Fruit fly (Drosophila melanogaster): ENCODE measurements around the gene RhoGAP68F.

Gene RhoGAP68F

DNA sequence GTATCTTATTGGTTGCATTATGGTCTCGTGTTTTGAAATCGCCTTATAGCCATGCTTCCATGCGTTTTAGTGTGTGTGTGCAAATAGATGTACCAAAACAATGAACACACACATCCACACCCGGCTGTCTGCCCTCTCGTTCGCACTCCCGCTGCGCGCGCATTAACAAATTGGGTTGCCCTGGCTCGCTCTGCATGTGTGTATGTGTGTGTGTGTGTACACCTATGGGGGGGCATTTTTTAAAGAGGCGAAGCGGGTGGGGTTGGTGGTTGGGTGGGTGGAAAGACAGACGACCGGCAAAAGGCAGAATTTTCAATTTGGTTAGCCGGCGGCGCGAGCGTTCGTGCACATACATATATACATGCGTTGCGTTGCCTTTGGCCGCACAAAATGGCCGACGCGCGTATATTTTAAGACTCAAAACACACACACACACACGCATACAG, 14.5 kb upstream of the RhoGAP68F start (continued):
- TF ChIP-seq CG1233 (GFP tag; optimal IDR thresholded peaks at IDR 0.05) (no peak), Dip3 (GFP tag; optimal IDR thresholded peaks at IDR 0.05) (no peak), Dip2 (GFP tag; IDR thresholded peaks at IDR 0.05) (no peak), odd (GFP tag; optimal IDR thresholded peaks at IDR 0.05) (no peak), nmo (GFP tag; optimal IDR thresholded peaks at IDR 0.05) (peak; percentile 36), hbn (GFP tag; IDR thresholded peaks at IDR 0.05; ENCODE audit: partially characterized antibody) (no peak), CG3163 (GFP tag; optimal IDR thresholded peaks at IDR 0.05) (no peak), sug (tag; optimal IDR thresholded peaks at IDR 0.05) (peak; percentile 100), CG9215 (GFP tag; IDR thresholded peaks at IDR 0.05) (no peak), danr (GFP tag; IDR thresholded peaks at IDR 0.05) (no peak), Xbp1 (GFP tag; optimal IDR thresholded peaks at IDR 0.05) (no peak), tx (GFP tag; optimal IDR thresholded peaks at IDR 0.05) (no peak), Abd-B (GFP tag; optimal IDR thresholded peaks at IDR 0.05) (peak; percentile 6), amos (GFP tag; IDR thresholded peaks at IDR 0.05; ENCODE audit: partially characterized antibody) (peak; percentile 23; the same call in 1 of the 2 replicates), Hmx (GFP tag; optimal IDR thresholded peaks at IDR 0.05) (no peak), CG6654 (GFP tag; optimal IDR thresholded peaks at IDR 0.05) (no peak), crc (GFP tag; optimal IDR thresholded peaks at IDR 0.05) (no peak), eve (GFP tag; optimal IDR thresholded peaks at IDR 0.05) (no peak), CG3065 (GFP tag; optimal IDR thresholded peaks at IDR 0.05) (no peak), NFAT (GFP tag; IDR thresholded peaks at IDR 0.05) (peak; percentile 54; the same call in 1 of the 2 replicates), CG16813 (GFP tag; IDR thresholded peaks at IDR 0.05; ENCODE audit: partially characterized antibody) (no peak), CG7786 (GFP tag; optimal IDR thresholded peaks at IDR 0.05) (no peak), knrl (GFP tag; IDR thresholded peaks at IDR 0.05; ENCODE audit: partially characterized antibody) (no peak; the same call in 2 of the 3 replicates), her (GFP tag; optimal IDR thresholded peaks at IDR 0.05) (no peak), CG15073 (GFP tag; optimal IDR thresholded peaks at IDR 0.05) (no peak), CG9817 (tag; optimal IDR thresholded peaks at IDR 0.05) (peak; percentile 23), CG17328 (GFP tag; IDR thresholded peaks at IDR 0.05) (no peak), Bgb (GFP tag; IDR thresholded peaks at IDR 0.05; ENCODE audit: partially characterized antibody) (peak; percentile 41; the same call in 1 of the 2 replicates), slbo (GFP tag; IDR thresholded peaks at IDR 0.05) (peak; percentile 18; the same call in 1 of the 2 replicates), jigr1 (GFP tag; IDR thresholded peaks at IDR 0.05) (no peak), CG11723 (GFP tag; optimal IDR thresholded peaks at IDR 0.05) (no peak), gfzf (GFP tag; optimal IDR thresholded peaks at IDR 0.05) (no peak), Rfx (GFP tag; IDR thresholded peaks at IDR 0.05) (peak; percentile 39; the same call in 1 of the 2 replicates), CG3281 (GFP tag; optimal IDR thresholded peaks at IDR 0.05) (peak; percentile 28), hth (optimal IDR thresholded peaks at IDR 0.05) (no peak), Fer3 (tag; optimal IDR thresholded peaks at IDR 0.05) (no peak), Atf6 (GFP tag; IDR thresholded peaks at IDR 0.05) (peak; percentile 22; the same call in 1 of the 2 replicates), CG3847 (GFP tag; IDR thresholded peaks at IDR 0.05) (no peak), nom (GFP tag; optimal IDR thresholded peaks at IDR 0.05) (peak; percentile 68), CG6175 (GFP tag; IDR thresholded peaks at IDR 0.05) (0 out of 3 replicates have a peak, but pooled peaks have one; percentile 43), ATbp (GFP tag; optimal IDR thresholded peaks at IDR 0.05) (no peak), h (optimal IDR thresholded peaks at IDR 0.05) (no peak), tap (tag; optimal IDR thresholded peaks at IDR 0.05) (no peak), CG6683 (GFP tag; optimal IDR thresholded peaks at IDR 0.05) (no peak), NK7.1 (GFP tag; optimal IDR thresholded peaks at IDR 0.05) (no peak), CG17802 (tag; optimal IDR thresholded peaks at IDR 0.05) (no peak), CG12071 (GFP tag; optimal IDR thresholded peaks at IDR 0.05) (peak; percentile 88), Bteb2 (GFP tag; optimal IDR thresholded peaks at IDR 0.05) (no peak), kay (GFP tag; optimal IDR thresholded peaks at IDR 0.05) (no peak), CG2889 (GFP tag; IDR thresholded peaks at IDR 0.05) (no peak), sens-2 (GFP tag; IDR thresholded peaks at IDR 0.05) (no peak), CG7357 (GFP tag; IDR thresholded peaks at IDR 0.05) (no peak)

Data from whole organism, embryonic.